Worm (Caenorhabditis elegans) whole organism, late embryonic: Measurements from ENCODE around the gene Y39A3CL.4.

ENCODE experiments used
- Y22D7AL.16 ChIP-seq: sonication (generic microtip); optimal IDR thresholded peaks from 2 replicates; lab custom pipeline; 2016; ENCODE audit warnings: missing genetic modification characterization, missing compliant biosample characterization
- ceh-14 ChIP-seq: sonication (generic microtip); optimal IDR thresholded peaks from 2 replicates; lab custom pipeline; 2016; ENCODE audit warnings: missing genotype, missing genetic modification characterization, missing compliant biosample characterization
- ceh-19 ChIP-seq: fragments of 200-800 bp; sonication (Bioruptor generic); optimal IDR thresholded peaks from 2 replicates; lab custom pipeline; 2018; ENCODE audit warnings: mild to moderate bottlenecking, missing genetic modification characterization, missing compliant biosample characterization
- ceh-22 ChIP-seq: sonication (generic microtip); optimal IDR thresholded peaks from 2 replicates; lab custom pipeline; 2017; ENCODE audit warnings: missing biosample characterization, missing genetic modification characterization
- ceh-34 ChIP-seq: sonication (generic microtip); optimal IDR thresholded peaks from 2 replicates; lab custom pipeline; 2016; ENCODE audit warnings: mild to moderate bottlenecking, missing genetic modification characterization, missing compliant biosample characterization
- ttx-3 ChIP-seq: sonication (generic microtip); optimal IDR thresholded peaks from 2 replicates; lab custom pipeline; 2016; ENCODE audit warnings: missing genetic modification reagents, missing genetic modification characterization, missing compliant biosample characterization

ce11 chrIII:1744486-1744885 lies 33.4 kb downstream of the Y39A3CL.4 start:
- TF ChIP-seq ttx-3 (tag; lab: Kevin White, UChicago) (no peak), ceh-14 (tag; lab: Kevin White, UChicago) (no peak), ceh-19 (GFP tag; lab: Kevin White, UChicago) (no peak), Y22D7AL.16 (tag; lab: Kevin White, UChicago) (no peak), ceh-22 (tag; lab: Kevin White, UChicago) (no peak), ceh-34 (tag; lab: Kevin White, UChicago) (no peak)
